Worm (Caenorhabditis elegans): Measurements from ENCODE around the gene smrc-1.

DNA sequence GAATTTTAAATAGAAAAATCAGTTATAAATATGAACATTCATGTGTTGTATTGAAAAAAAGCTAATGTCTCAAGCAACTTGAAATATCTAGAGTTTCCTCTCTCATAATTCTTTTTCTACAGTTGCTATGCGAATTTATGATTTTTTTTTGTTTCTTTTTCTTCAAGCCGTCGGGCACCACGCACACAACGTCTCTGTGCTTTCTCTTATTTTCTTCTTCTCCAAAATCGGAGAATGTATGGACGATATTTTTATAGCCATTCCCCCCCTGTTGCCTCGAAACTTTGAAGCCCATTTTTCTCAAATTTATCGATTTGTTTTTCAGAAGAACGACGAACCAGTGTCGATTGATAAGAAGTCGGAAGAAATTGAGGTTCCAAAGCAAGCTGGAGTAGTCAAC is 34.0 kb upstream of the smrc-1 start:
- TF ChIP-seq lim-6 (tag; optimal IDR thresholded peaks at IDR 0.05) (no peak), ama-1 (optimal IDR thresholded peaks at IDR 0.05) (no peak), pha-4 (tag; optimal IDR thresholded peaks at IDR 0.05) (no peak), C08G9.2 (tag; optimal IDR thresholded peaks at IDR 0.05) (no peak), ceh-24 (tag; optimal IDR thresholded peaks at IDR 0.05) (no peak), ceh-18 (tag; optimal IDR thresholded peaks at IDR 0.05) (no peak), ets-4 (tag; optimal IDR thresholded peaks at IDR 0.05) (no peak), dve-1 (tag; optimal IDR thresholded peaks at IDR 0.05) (no peak), C38D4.7 (GFP tag; optimal IDR thresholded peaks at IDR 0.05) (no peak)

Measured in whole organism, late embryonic.